Fruit fly (Drosophila melanogaster): ENCODE measurements around the gene CG43342.

The CG43342 gene

DNA sequence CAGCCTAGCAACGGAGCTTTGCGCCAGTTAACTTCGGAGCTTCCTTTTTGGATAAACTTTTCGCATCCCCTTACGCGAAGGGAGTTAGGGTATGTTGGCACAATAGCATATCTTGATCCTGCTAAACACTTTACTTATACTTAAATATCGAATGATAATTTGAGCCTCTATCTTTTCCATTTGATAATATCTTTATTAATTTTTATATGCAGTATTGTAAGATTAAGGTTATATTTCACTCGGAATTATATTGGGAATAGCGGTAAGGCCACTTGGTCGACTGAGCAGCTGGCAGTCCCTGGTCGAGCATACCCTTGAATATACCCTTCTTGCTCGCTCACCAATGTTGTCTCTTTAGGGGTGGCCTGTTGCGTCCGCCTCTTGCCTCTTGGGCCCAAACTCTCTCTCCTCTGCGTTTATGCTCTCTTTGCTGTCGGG is 12.3 kb upstream of the CG43342 start (continued):
- TF ChIP-seq jumu (GFP tag; optimal IDR thresholded peaks at IDR 0.05) (no peak), jigr1 (GFP tag; IDR thresholded peaks at IDR 0.05) (peak; percentile 60; the same call in 1 of the 3 replicates), sim (GFP tag; IDR thresholded peaks at IDR 0.05) (no peak), caup (GFP tag; optimal IDR thresholded peaks at IDR 0.05; ENCODE audit: severe bottlenecking) (peak; percentile 66), vnd (GFP tag; IDR thresholded peaks at IDR 0.05; ENCODE audit: partially characterized antibody) (no peak), CG17328 (GFP tag; IDR thresholded peaks at IDR 0.05) (peak; percentile 74), CG33557 (GFP tag; optimal IDR thresholded peaks at IDR 0.05) (no peak), CG15269 (tag; optimal IDR thresholded peaks at IDR 0.05) (peak; percentile 66), ro (GFP tag; IDR thresholded peaks at IDR 0.05) (no peak), Spps (tag; optimal IDR thresholded peaks at IDR 0.05) (no peak), CG8388 (GFP tag; optimal IDR thresholded peaks at IDR 0.05) (no peak), CG15479 (GFP tag; optimal IDR thresholded peaks at IDR 0.05) (no peak), CG10267 (tag; optimal IDR thresholded peaks at IDR 0.05) (peak; percentile 43), CG3995 (GFP tag; optimal IDR thresholded peaks at IDR 0.05) (no peak), ind (GFP tag; optimal IDR thresholded peaks at IDR 0.05) (peak; percentile 63), insv (GFP tag; optimal IDR thresholded peaks at IDR 0.05) (peak in 1 of 2 experiments; percentile 16), CG16813 (GFP tag; IDR thresholded peaks at IDR 0.05; ENCODE audit: partially characterized antibody) (no peak), unc-4 (GFP tag; IDR thresholded peaks at IDR 0.05; ENCODE audit: partially characterized antibody) (no peak), CG2889 (GFP tag; IDR thresholded peaks at IDR 0.05) (peak; percentile 74), CG12299 (tag; optimal IDR thresholded peaks at IDR 0.05) (peak; percentile 31), Ravus (GFP tag; IDR thresholded peaks at IDR 0.05) (peak; percentile 72), CG11723 (GFP tag; optimal IDR thresholded peaks at IDR 0.05) (no peak), ham (GFP tag; IDR thresholded peaks at IDR 0.05) (peak; percentile 37; the same call in 1 of the 2 replicates), CG7556 (GFP tag; optimal IDR thresholded peaks at IDR 0.05) (peak; percentile 80), Aef1 (GFP tag; IDR thresholded peaks at IDR 0.05) (peak; percentile 84), CG8924 (tag; optimal IDR thresholded peaks at IDR 0.05) (peak; percentile 67), MBD-R2 (GFP tag; IDR thresholded peaks at IDR 0.05) (peak; percentile 38; the same call in 1 of the 2 replicates), CoRest (tag; optimal IDR thresholded peaks at IDR 0.05) (peak; percentile 67), Myb (GFP tag; optimal IDR thresholded peaks at IDR 0.05) (no peak), CG7839 (tag; optimal IDR thresholded peaks at IDR 0.05) (peak; percentile 80), CG7745 (tag; optimal IDR thresholded peaks at IDR 0.05) (no peak), Fer1 (GFP tag; optimal IDR thresholded peaks at IDR 0.05) (peak; percentile 74), CG10274 (GFP tag; optimal IDR thresholded peaks at IDR 0.05) (no peak), CG4730 (GFP tag; IDR thresholded peaks at IDR 0.05) (peak; percentile 63), gcm2 (GFP tag; optimal IDR thresholded peaks at IDR 0.05) (peak; percentile 5), pan (optimal IDR thresholded peaks at IDR 0.05) (peak in 1 of 2 experiments; percentile 31), pan (GFP tag; optimal IDR thresholded peaks at IDR 0.05 in 1 of 2, IDR thresholded peaks at IDR 0.05 in 1 of 2) (peak in 1 of 2 experiments; percentile 82), oc (tag; optimal IDR thresholded peaks at IDR 0.05) (no peak), sima (GFP tag; optimal IDR thresholded peaks at IDR 0.05) (no peak), fu2 (GFP tag; optimal IDR thresholded peaks at IDR 0.05) (no peak), fd102C (GFP tag; optimal IDR thresholded peaks at IDR 0.05) (no peak), Xbp1 (GFP tag; optimal IDR thresholded peaks at IDR 0.05) (peak; percentile 56), br (optimal IDR thresholded peaks at IDR 0.05) (no peak), D19A (tag; optimal IDR thresholded peaks at IDR 0.05) (peak; percentile 75), CG2678 (tag; optimal IDR thresholded peaks at IDR 0.05) (peak; percentile 79), cwo (GFP tag; optimal IDR thresholded peaks at IDR 0.05) (peak; percentile 55), CG31388 (GFP tag; optimal IDR thresholded peaks at IDR 0.05) (no peak), Sin3A (optimal IDR thresholded peaks at IDR 0.05) (no peak), zfh2 (GFP tag; optimal IDR thresholded peaks at IDR 0.05) (peak; percentile 45), CG1603 (tag; optimal IDR thresholded peaks at IDR 0.05) (peak; percentile 34), mam (GFP tag; optimal IDR thresholded peaks at IDR 0.05) (peak; percentile 71)
